Fruit fly (Drosophila melanogaster): ENCODE data around the gene CG34355.

The CG34355 gene

DNA sequence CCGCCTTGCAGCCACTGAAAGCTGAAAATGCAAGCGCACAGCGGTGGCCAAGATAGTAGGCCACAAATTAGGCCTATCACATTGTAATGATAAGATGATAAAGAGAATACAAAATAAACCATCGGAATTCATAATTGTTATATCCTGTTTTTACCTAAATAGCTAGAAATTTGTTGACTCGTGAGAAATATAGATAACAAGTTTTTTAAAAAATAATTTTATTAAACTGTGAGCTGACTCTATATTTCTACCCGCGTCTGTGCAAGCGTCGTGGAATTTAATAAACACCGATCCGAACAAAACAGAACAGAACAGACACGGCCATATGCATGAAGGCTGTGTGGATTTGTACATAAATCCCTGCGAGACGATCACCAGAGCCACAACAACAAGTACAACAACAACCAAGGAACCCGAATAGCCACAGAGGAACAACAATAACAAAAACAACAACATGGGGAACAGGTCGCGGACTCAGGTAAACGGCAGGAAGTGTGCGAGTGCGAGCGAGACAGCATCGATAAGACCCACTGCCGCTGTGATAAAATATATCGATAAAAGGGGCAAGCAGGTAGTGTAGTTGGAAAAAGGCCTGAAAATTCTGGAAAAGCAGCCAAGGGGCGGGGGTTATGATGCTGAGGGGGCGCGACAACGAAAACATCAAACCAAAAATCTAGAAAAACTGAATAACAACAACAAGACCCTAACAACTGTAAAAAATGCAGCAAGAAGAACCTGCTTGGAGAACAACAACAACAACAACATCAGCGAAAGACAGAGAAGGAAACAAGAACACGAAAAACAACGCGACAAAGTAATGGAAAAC lies 82.8 kb downstream of the CG34355 start (continued):
- TF ChIP-seq nerfin-1 (tag; optimal IDR thresholded peaks at IDR 0.05) (peak; percentile 91), CG7745 (tag; optimal IDR thresholded peaks at IDR 0.05) (no peak), ftz-f1 (GFP tag; optimal IDR thresholded peaks at IDR 0.05) (peak; percentile 2), fd96Cb (tag; optimal IDR thresholded peaks at IDR 0.05) (peak; percentile 92), C15 (GFP tag; IDR thresholded peaks at IDR 0.05) (0 out of 3 replicates have a peak, but pooled peaks have one; percentile 35), btn (GFP tag; optimal IDR thresholded peaks at IDR 0.05) (peak; percentile 63), br (optimal IDR thresholded peaks at IDR 0.05) (no peak), CG1024 (GFP tag; IDR thresholded peaks at IDR 0.05) (peak; percentile 43; the same call in 1 of the 2 replicates), da (GFP tag; optimal IDR thresholded peaks at IDR 0.05) (no peak), CG11085 (GFP tag; IDR thresholded peaks at IDR 0.05) (0 out of 2 replicates have a peak, but pooled peaks have one; percentile 24), danr (GFP tag; IDR thresholded peaks at IDR 0.05) (peak; percentile 55), ham (GFP tag; IDR thresholded peaks at IDR 0.05) (no peak), sr (GFP tag; IDR thresholded peaks at IDR 0.05) (no peak; the same call in 2 of the 3 replicates), Hr3 (GFP tag; optimal IDR thresholded peaks at IDR 0.05) (peak; percentile 83), CG1832 (GFP tag; optimal IDR thresholded peaks at IDR 0.05) (peak; percentile 65), bcd (GFP tag; optimal IDR thresholded peaks at IDR 0.05) (peak; percentile 78), toy (GFP tag; IDR thresholded peaks at IDR 0.05) (no peak), Six4 (GFP tag; optimal IDR thresholded peaks at IDR 0.05) (peak; percentile 86), luna (GFP tag; optimal IDR thresholded peaks at IDR 0.05) (no peak), H2.0 (GFP tag; IDR thresholded peaks at IDR 0.05) (no peak; the same call in none of the 2 replicates), z (GFP tag; IDR thresholded peaks at IDR 0.05) (peak; percentile 40; the same call in 1 of the 3 replicates), stwl (tag; optimal IDR thresholded peaks at IDR 0.05) (peak; percentile 71), BtbVII (GFP tag; optimal IDR thresholded peaks at IDR 0.05) (peak; percentile 64), nmo (GFP tag; optimal IDR thresholded peaks at IDR 0.05) (peak; percentile 94), corto (GFP tag; optimal IDR thresholded peaks at IDR 0.05) (peak; percentile 97), sd (tag; optimal IDR thresholded peaks at IDR 0.05) (peak; percentile 81), Aef1 (GFP tag; IDR thresholded peaks at IDR 0.05) (peak; percentile 57; the same call in 2 of the 3 replicates), CG8359 (GFP tag; optimal IDR thresholded peaks at IDR 0.05; ENCODE audit: borderline replicate concordance) (peak; percentile 82), CG15514 (GFP tag; optimal IDR thresholded peaks at IDR 0.05) (peak; percentile 29), bowl (GFP tag; IDR thresholded peaks at IDR 0.05) (no peak), cwo (GFP tag; optimal IDR thresholded peaks at IDR 0.05) (peak; percentile 60), CG9876 (GFP tag; optimal IDR thresholded peaks at IDR 0.05) (peak; percentile 32), eyg (GFP tag; optimal IDR thresholded peaks at IDR 0.05) (peak; percentile 53), CG12942 (GFP tag; optimal IDR thresholded peaks at IDR 0.05) (peak; percentile 69), bbx (GFP tag; IDR thresholded peaks at IDR 0.05; ENCODE audit: partially characterized antibody) (no peak), YL-1 (GFP tag; optimal IDR thresholded peaks at IDR 0.05) (peak; percentile 25), Dbx (GFP tag; IDR thresholded peaks at IDR 0.05) (0 out of 3 replicates have a peak, but pooled peaks have one; percentile 11), gro (GFP tag; optimal IDR thresholded peaks at IDR 0.05) (peak; percentile 6), CG10979 (tag; optimal IDR thresholded peaks at IDR 0.05) (peak; percentile 97), CG42726 (GFP tag; IDR thresholded peaks at IDR 0.05; ENCODE audit: partially characterized antibody) (no peak), insv (GFP tag; optimal IDR thresholded peaks at IDR 0.05) (peak; percentile 7 to 29), HHEX (GFP tag; optimal IDR thresholded peaks at IDR 0.05) (peak; percentile 74), CG4424 (GFP tag; optimal IDR thresholded peaks at IDR 0.05) (peak; percentile 88), CG12744 (GFP tag; optimal IDR thresholded peaks at IDR 0.05) (peak; percentile 70), CG11398 (GFP tag; optimal IDR thresholded peaks at IDR 0.05) (peak; percentile 56), CG7556 (GFP tag; optimal IDR thresholded peaks at IDR 0.05) (peak; percentile 86), croc (GFP tag; conservative IDR thresholded peaks at IDR 0.05) (peak; percentile 89), Mes4 (GFP tag; optimal IDR thresholded peaks at IDR 0.05) (peak; percentile 79), CG17912 (GFP tag; optimal IDR thresholded peaks at IDR 0.05) (no peak)

Measured in whole organism, embryonic.